Worm (Caenorhabditis elegans): ENCODE measurements around the gene mrps-22.

Gene mrps-22

DNA sequence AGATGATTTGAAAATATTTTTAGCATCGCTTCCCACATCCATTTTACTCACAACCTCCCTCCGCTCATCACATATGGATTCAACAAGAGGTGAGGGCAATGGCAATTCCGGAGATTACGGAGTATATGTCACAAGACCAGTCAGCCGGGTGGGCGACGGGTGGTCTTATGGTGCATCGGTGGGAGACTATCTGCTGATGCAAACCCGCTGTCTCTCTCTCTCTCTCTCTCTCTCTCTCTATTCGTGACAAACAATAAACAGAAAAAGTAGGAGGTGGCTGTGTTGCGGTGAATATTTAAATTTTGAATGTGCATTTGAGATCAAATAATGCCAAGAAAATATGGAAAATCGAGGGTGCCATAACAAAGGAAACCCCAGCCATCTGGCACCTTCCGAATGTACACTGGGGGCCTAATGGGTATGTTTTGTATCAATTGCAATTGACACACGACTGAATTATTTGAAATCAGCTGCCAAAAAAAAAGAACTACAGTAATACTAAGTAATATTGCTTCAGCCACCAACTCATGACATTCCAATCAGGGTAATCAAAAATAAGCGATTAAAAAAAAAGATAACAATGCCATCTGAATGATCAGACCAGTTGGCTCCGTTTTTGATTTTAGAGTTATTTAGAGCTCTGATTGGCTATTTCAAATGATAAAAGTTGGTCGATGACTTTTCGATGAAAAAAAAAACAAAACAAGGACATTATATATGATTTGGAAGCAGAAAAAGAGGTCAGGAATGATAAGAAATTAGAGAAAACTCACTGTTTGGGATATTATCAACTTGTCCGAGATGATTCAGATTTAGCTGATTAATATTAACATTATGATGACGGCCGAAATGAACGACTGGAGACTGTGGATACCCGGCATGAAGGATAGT is 34.4 kb upstream of the mrps-22 start:
- TF ChIP-seq isw-1 (GFP tag; IDR thresholded peaks at IDR 0.05) (no peak), ces-1 (GFP tag; optimal IDR thresholded peaks at IDR 0.05) (no peak), ztf-4 (tag; optimal IDR thresholded peaks at IDR 0.05) (peak; percentile 31), dpl-1 (GFP tag; optimal IDR thresholded peaks at IDR 0.05) (peak in 1 of 3 experiments; percentile 15), pag-3 (tag; optimal IDR thresholded peaks at IDR 0.05; ENCODE audit: borderline replicate concordance, insufficient read depth) (no peak), nhr-11 (tag; optimal IDR thresholded peaks at IDR 0.05) (no peak), aly-2 (tag; optimal IDR thresholded peaks at IDR 0.05) (peak; percentile 28), mef-2 (tag; optimal IDR thresholded peaks at IDR 0.05) (peak; percentile 18), ceh-88 (GFP tag; IDR thresholded peaks at IDR 0.05) (peak; percentile 62; the same call in 1 of the 2 replicates), fkh-4 (tag; optimal IDR thresholded peaks at IDR 0.05; ENCODE audit: borderline replicate concordance) (no peak), fos-1 (tag; optimal IDR thresholded peaks at IDR 0.05) (no peak), nhr-71 (tag; optimal IDR thresholded peaks at IDR 0.05) (peak; percentile 60), mdl-1 (tag; optimal IDR thresholded peaks at IDR 0.05) (peak in 1 of 2 experiments; percentile 28), ets-5 (GFP tag; IDR thresholded peaks at IDR 0.05) (no peak), nhr-47 (tag; optimal IDR thresholded peaks at IDR 0.05) (no peak), zag-1 (tag; optimal IDR thresholded peaks at IDR 0.05) (no peak), C04F5.9 (tag; optimal IDR thresholded peaks at IDR 0.05) (no peak), sox-4 (tag; optimal IDR thresholded peaks at IDR 0.05) (peak; percentile 21), jun-1 (tag; optimal IDR thresholded peaks at IDR 0.05) (no peak), alr-1 (tag; optimal IDR thresholded peaks at IDR 0.05; ENCODE audit: borderline replicate concordance) (no peak), lin-14 (GFP tag; optimal IDR thresholded peaks at IDR 0.05) (peak; percentile 63), blmp-1 (tag; optimal IDR thresholded peaks at IDR 0.05) (peak; percentile 26), lir-3 (tag; optimal IDR thresholded peaks at IDR 0.05; ENCODE audit: poor library complexity) (no peak), unc-98 (GFP tag; IDR thresholded peaks at IDR 0.05) (no peak), egl-27 (tag; optimal IDR thresholded peaks at IDR 0.05) (no peak), ceh-90 (tag; optimal IDR thresholded peaks at IDR 0.05) (no peak), skn-1 (tag; optimal IDR thresholded peaks at IDR 0.05) (peak; percentile 14), pax-3 (tag; optimal IDR thresholded peaks at IDR 0.05) (peak; percentile 22), rnt-1 (tag; optimal IDR thresholded peaks at IDR 0.05) (peak; percentile 33), tbx-2 (tag; optimal IDR thresholded peaks at IDR 0.05) (no peak), nhr-28 (tag; optimal IDR thresholded peaks at IDR 0.05) (no peak), C34B4.2 (tag; optimal IDR thresholded peaks at IDR 0.05) (no peak), unc-30 (tag; optimal IDR thresholded peaks at IDR 0.05) (no peak), unc-130 (tag; optimal IDR thresholded peaks at IDR 0.05) (no peak), nhr-84 (tag; optimal IDR thresholded peaks at IDR 0.05) (no peak), efl-3 (GFP tag; optimal IDR thresholded peaks at IDR 0.05) (no peak), lsy-2 (tag; optimal IDR thresholded peaks at IDR 0.05) (peak; percentile 2 to 17), ama-1 (optimal IDR thresholded peaks at IDR 0.05) (peak; percentile 88), F16B12.6 (tag; optimal IDR thresholded peaks at IDR 0.05) (no peak), fkh-8 (tag; optimal IDR thresholded peaks at IDR 0.05) (peak; percentile 51), elt-3 (tag; optimal IDR thresholded peaks at IDR 0.05) (peak in 1 of 6 experiments; percentile 18), hlh-17 (GFP tag; optimal IDR thresholded peaks at IDR 0.05; ENCODE audit: borderline replicate concordance) (no peak), nhr-12 (tag; optimal IDR thresholded peaks at IDR 0.05) (no peak), aha-1 (tag; optimal IDR thresholded peaks at IDR 0.05) (no peak), sup-37 (GFP tag; optimal IDR thresholded peaks at IDR 0.05) (no peak), ztf-11 (tag; optimal IDR thresholded peaks at IDR 0.05) (peak in 1 of 2 experiments; percentile 35), egl-13 (tag; optimal IDR thresholded peaks at IDR 0.05) (no peak), unc-62 (GFP tag; optimal IDR thresholded peaks at IDR 0.05) (no peak), snu-23 (GFP tag; optimal IDR thresholded peaks at IDR 0.05) (peak; percentile 24), swsn-7 (tag; optimal IDR thresholded peaks at IDR 0.05) (no peak), nhr-77 (tag; optimal IDR thresholded peaks at IDR 0.05) (no peak)
